Worm (Caenorhabditis elegans): ENCODE measurements around the gene nuo-4.

- no peak for TF ChIP-seq W03F9.2 (tag; optimal IDR thresholded peaks at IDR 0.05)
- no peak for TF ChIP-seq him-1 (tag; optimal IDR thresholded peaks at IDR 0.05)
- no peak for TF ChIP-seq dao-5 (tag; optimal IDR thresholded peaks at IDR 0.05)
These were observed 39.4 kb upstream of the nuo-4 start, which contains the start of gene exos-9 for ce11 chrIII:7197973-7198372.
